Worm (Caenorhabditis elegans) whole organism, L2 larva: ENCODE measurements around the gene eri-9.

Experiments
- aly-2 ChIP-seq: fragments of 150-350 bp; optimal IDR thresholded peaks from 2 replicates; lab custom pipeline; 2014; ENCODE audit warnings: missing biosample characterization, missing genetic modification characterization
- fos-1 ChIP-seq: fragments of 150-350 bp; optimal IDR thresholded peaks from 2 replicates; lab custom pipeline; 2014; ENCODE audit warnings: missing biosample characterization, missing genetic modification characterization
- lin-11 ChIP-seq: fragments of 150-350 bp; sonication (generic microtip); optimal IDR thresholded peaks from 2 replicates; lab custom pipeline; 2014; ENCODE audit warnings: missing biosample characterization, missing genetic modification characterization, inconsistent platforms, mixed read lengths
- nhr-25 ChIP-seq: fragments of 150-350 bp; sonication (generic microtip); optimal IDR thresholded peaks from 3 replicates; lab custom pipeline; 2014; ENCODE audit warnings: missing biosample characterization, missing genetic modification characterization

- no peak for TF ChIP-seq aly-2 (tag; lab: Kevin White, UChicago)
- no peak for TF ChIP-seq nhr-25 (tag; lab: Kevin White, UChicago)
- peak; percentile 27 for TF ChIP-seq lin-11
- no peak for TF ChIP-seq fos-1 (tag; lab: Kevin White, UChicago)
Measured at ce11 chrIII:4947352-4947751, 15.1 kb downstream of the eri-9 start.
